Worm (Caenorhabditis elegans) whole organism, L3 larva: ENCODE data around the gene R10E9.4.

ENCODE experiments used
- R02D3.7 ChIP-seq: fragments of 150-350 bp; optimal IDR thresholded peaks from 2 replicates; lab custom pipeline; 2014; ENCODE audit warnings: missing biosample characterization, missing genetic modification characterization
- ZK546.5 ChIP-seq: sonication (generic microtip); optimal IDR thresholded peaks from 2 replicates; lab custom pipeline; 2017; ENCODE audit warnings: missing biosample characterization, missing genetic modification characterization
- aly-2 ChIP-seq: fragments of 150-350 bp; optimal IDR thresholded peaks from 2 replicates; lab custom pipeline; 2014; ENCODE audit warnings: missing biosample characterization, missing genetic modification characterization
- ama-1 ChIP-seq: fragments of 150-350 bp; optimal IDR thresholded peaks from 2 replicates; lab custom pipeline; 2018
- ceh-28 ChIP-seq: fragments of 150-350 bp; optimal IDR thresholded peaks from 2 replicates; lab custom pipeline; 2014; ENCODE audit warnings: missing biosample characterization, missing genetic modification reagents, missing genetic modification characterization
- ceh-9 ChIP-seq: sonication (generic microtip); optimal IDR thresholded peaks from 2 replicates; lab custom pipeline; 2018; ENCODE audit warnings: missing biosample characterization, missing genetic modification characterization
- daf-12 ChIP-seq: fragments of 150-350 bp; optimal IDR thresholded peaks from 2 replicates; lab custom pipeline; 2014; ENCODE audit warnings: missing biosample characterization, missing genetic modification reagents, missing genetic modification characterization
- egl-27 ChIP-seq: sonication (generic microtip); optimal IDR thresholded peaks from 4 replicates; lab custom pipeline; 2017; ENCODE audit warnings: missing biosample characterization, missing genetic modification reagents, missing genetic modification characterization
- egl-5 ChIP-seq: fragments of 150-350 bp; optimal IDR thresholded peaks from 2 replicates; lab custom pipeline; 2017; ENCODE audit warnings: missing biosample characterization, missing genetic modification reagents, missing genetic modification characterization, inconsistent platforms
- elt-1 ChIP-seq: fragments of 150-350 bp; optimal IDR thresholded peaks from 2 replicates; lab custom pipeline; 2014; ENCODE audit warnings: missing biosample characterization, missing genetic modification characterization
- elt-2 ChIP-seq: sonication (generic microtip); optimal IDR thresholded peaks from 2 replicates; lab custom pipeline; 2016; ENCODE audit warnings: missing genetic modification reagents, mild to moderate bottlenecking, missing genetic modification characterization, missing compliant biosample characterization
- elt-3 ChIP-seq, 3 experiments: fragments of 150-350 bp in 1 of 3; sonication (generic microtip) in 2 of 3; optimal IDR thresholded peaks; 2 replicates in 2 of 3; 4 replicates in 1 of 3; lab custom pipeline; 2014 to 2017; ENCODE audit warnings: missing biosample characterization in 3 of 3, missing genetic modification characterization in 3 of 3
- fkh-10 ChIP-seq: sonication (generic microtip); optimal IDR thresholded peaks from 2 replicates; lab custom pipeline; 2017; ENCODE audit warnings: missing biosample characterization, missing genetic modification reagents, missing genetic modification characterization
- fkh-2 ChIP-seq: fragments of 150-350 bp; optimal IDR thresholded peaks from 2 replicates; lab custom pipeline; 2014; ENCODE audit warnings: missing biosample characterization, missing genetic modification reagents, missing genetic modification characterization
- fos-1 ChIP-seq: fragments of 150-350 bp; optimal IDR thresholded peaks from 2 replicates; lab custom pipeline; 2014; ENCODE audit warnings: missing biosample characterization, missing genetic modification characterization
- hmg-11 ChIP-seq: sonication (generic microtip); optimal IDR thresholded peaks from 2 replicates; lab custom pipeline; 2016; ENCODE audit warnings: missing genetic modification characterization, missing compliant biosample characterization
- jun-1 ChIP-seq: fragments of 150-350 bp; optimal IDR thresholded peaks from 2 replicates; lab custom pipeline; 2014; ENCODE audit warnings: missing biosample characterization, missing genetic modification reagents, missing genetic modification characterization
- lin-15B ChIP-seq: fragments of 150-350 bp; optimal IDR thresholded peaks from 2 replicates; lab custom pipeline; 2014; ENCODE audit warnings: missing biosample characterization, missing genetic modification characterization
- lin-39 ChIP-seq: fragments of 150-350 bp; optimal IDR thresholded peaks from 2 replicates; lab custom pipeline; 2018; ENCODE audit warnings: missing biosample characterization, missing genetic modification reagents, missing genetic modification characterization
- lsy-12 ChIP-seq: sonication (generic microtip); optimal IDR thresholded peaks from 2 replicates; lab custom pipeline; 2016; ENCODE audit warnings: mild to moderate bottlenecking, missing genetic modification characterization, missing compliant biosample characterization
- mml-1 ChIP-seq: fragments of 150-350 bp; sonication (generic microtip); optimal IDR thresholded peaks from 3 replicates; lab custom pipeline; 2014; ENCODE audit warnings: missing biosample characterization, missing genetic modification characterization
- nfya-1 ChIP-seq: sonication (generic microtip); optimal IDR thresholded peaks from 2 replicates; lab custom pipeline; 2017; ENCODE audit warnings: missing genetic modification characterization, mild to moderate bottlenecking, missing compliant biosample characterization, antibody characterized with exemption, moderate library complexity; ENCODE audit not compliant: insufficient read depth
- nhr-11 ChIP-seq: fragments of 150-350 bp; optimal IDR thresholded peaks from 2 replicates; lab custom pipeline; 2014; ENCODE audit warnings: missing biosample characterization, missing genetic modification characterization
- nhr-12 ChIP-seq: fragments of 150-350 bp; optimal IDR thresholded peaks from 2 replicates; lab custom pipeline; 2014; ENCODE audit warnings: missing biosample characterization, missing genetic modification characterization
- nhr-23 ChIP-seq: fragments of 150-350 bp; optimal IDR thresholded peaks from 2 replicates; lab custom pipeline; 2014; ENCODE audit warnings: missing biosample characterization, missing genetic modification reagents, missing genetic modification characterization
- nhr-25 ChIP-seq: sonication (generic microtip); optimal IDR thresholded peaks from 2 replicates; lab custom pipeline; 2017; ENCODE audit warnings: missing biosample characterization, missing genetic modification characterization
- nhr-28 ChIP-seq: fragments of 150-350 bp; optimal IDR thresholded peaks from 2 replicates; lab custom pipeline; 2014; ENCODE audit warnings: missing biosample characterization, missing genetic modification characterization
- nhr-43 ChIP-seq: sonication (generic microtip); optimal IDR thresholded peaks from 2 replicates; lab custom pipeline; 2016; ENCODE audit warnings: mild to moderate bottlenecking, missing genetic modification characterization, missing compliant biosample characterization; ENCODE audit not compliant: poor library complexity, severe bottlenecking
- nhr-67 ChIP-seq: fragments of 150-350 bp; optimal IDR thresholded peaks from 2 replicates; lab custom pipeline; 2014; ENCODE audit warnings: missing biosample characterization, missing genetic modification characterization
- nhr-76 ChIP-seq: fragments of 150-350 bp; sonication (generic microtip); optimal IDR thresholded peaks from 5 replicates; lab custom pipeline; 2014; ENCODE audit warnings: missing biosample characterization, missing genetic modification characterization
- pha-4 ChIP-seq: fragments of 150-350 bp; optimal IDR thresholded peaks from 2 replicates; lab custom pipeline; 2014; ENCODE audit warnings: missing biosample characterization, missing genetic modification reagents, missing genetic modification characterization
- pqm-1 ChIP-seq: fragments of 150-350 bp; optimal IDR thresholded peaks from 2 replicates; lab custom pipeline; 2017; ENCODE audit warnings: missing biosample characterization, missing genetic modification characterization, inconsistent platforms
- sea-2 ChIP-seq: fragments of 150-350 bp; sonication (generic microtip); optimal IDR thresholded peaks from 4 replicates; lab custom pipeline; 2014; ENCODE audit warnings: missing biosample characterization, missing genetic modification reagents, missing genetic modification characterization
- snpc-4 ChIP-seq: fragments of 150-350 bp; optimal IDR thresholded peaks from 2 replicates; lab custom pipeline; 2014; ENCODE audit warnings: missing biosample characterization, missing genetic modification characterization
- tbx-2 ChIP-seq: sonication (generic microtip); optimal IDR thresholded peaks from 2 replicates; lab custom pipeline; 2016; ENCODE audit warnings: mild to moderate bottlenecking, missing genetic modification characterization, missing compliant biosample characterization
- unc-39 ChIP-seq: sonication (generic microtip); optimal IDR thresholded peaks from 4 replicates; lab custom pipeline; 2017; ENCODE audit warnings: missing biosample characterization, missing genetic modification characterization
- zag-1 ChIP-seq: fragments of 150-350 bp; optimal IDR thresholded peaks from 2 replicates; lab custom pipeline; 2014; ENCODE audit warnings: missing biosample characterization, missing genetic modification characterization

Gene R10E9.4

ce11 chrIII:3959206-3959605, 13.4 kb downstream of the R10E9.4 start:
- TF ChIP-seq ama-1 (no peak), daf-12 (tag; lab: Kevin White, UChicago) (no peak), egl-5 (tag; lab: Kevin White, UChicago) (no peak), nhr-43 (tag; lab: Kevin White, UChicago) (no peak), nhr-12 (tag; lab: Kevin White, UChicago) (no peak), nhr-23 (no peak), fos-1 (tag; lab: Kevin White, UChicago) (no peak), nhr-76 (tag; lab: Kevin White, UChicago) (no peak), elt-2 (tag; lab: Kevin White, UChicago) (no peak), tbx-2 (tag; lab: Kevin White, UChicago) (no peak), lsy-12 (tag; lab: Kevin White, UChicago) (no peak), ceh-28 (tag; lab: Kevin White, UChicago) (no peak), mml-1 (no peak), hmg-11 (no peak), pqm-1 (tag; lab: Kevin White, UChicago) (no peak), R02D3.7 (no peak), fkh-2 (no peak)

- TF ChIP-seq ama-1 (peak; percentile 51), aly-2 (tag; lab: Kevin White, UChicago) (no peak), pha-4 (tag; lab: Kevin White, UChicago) (peak; percentile 10)
Measured at ce11 chrIII:3957850-3958249, 14.7 kb downstream of the R10E9.4 start.

- TF ChIP-seq egl-5 (tag; lab: Kevin White, UChicago) (peak; percentile 8), nhr-12 (tag; lab: Kevin White, UChicago) (no peak), snpc-4 (tag; lab: Kevin White, UChicago) (peak; percentile 72), ama-1 (peak; percentile 69)
Measured at ce11 chrIII:3957119-3957739, 15.4 kb downstream of the R10E9.4 start.

- TF ChIP-seq egl-27 (tag; lab: Kevin White, UChicago) (no peak), zag-1 (tag; lab: Kevin White, UChicago) (no peak), nhr-12 (tag; lab: Kevin White, UChicago) (no peak), fkh-10 (GFP tag; lab: Kevin White, UChicago) (no peak), fos-1 (tag; lab: Kevin White, UChicago) (no peak), nhr-28 (tag; lab: Kevin White, UChicago) (no peak), sea-2 (GFP tag; lab: Kevin White, UChicago) (no peak), nhr-43 (tag; lab: Kevin White, UChicago) (no peak), jun-1 (no peak), R02D3.7 (no peak), ZK546.5 (no peak), ceh-9 (tag; lab: Kevin White, UChicago) (no peak), elt-3 (tag; optimal IDR thresholded peaks at IDR 0.05; lab: Kevin White, UChicago) (no peak), nhr-67 (tag; lab: Kevin White, UChicago) (no peak), ama-1 (no peak), elt-1 (tag; lab: Kevin White, UChicago) (no peak), fkh-2 (no peak), egl-5 (tag; lab: Kevin White, UChicago) (no peak), lsy-12 (tag; lab: Kevin White, UChicago) (no peak), nfya-1 (no peak)
Measured at ce11 chrIII:3956293-3956692, 16.3 kb downstream of the R10E9.4 start, which contains the start of gene F37A8.5. F37A8.5 (plus strand) TSS chrIII:3956624.

ce11 chrIII:3955674-3956073, 16.9 kb downstream of the R10E9.4 start:
- TF ChIP-seq unc-39 (tag; lab: Kevin White, UChicago) (no peak), ama-1 (peak; percentile 65), pha-4 (tag; lab: Kevin White, UChicago) (no peak), snpc-4 (tag; lab: Kevin White, UChicago) (peak; percentile 17), mml-1 (no peak), ceh-28 (tag; lab: Kevin White, UChicago) (no peak), nhr-11 (tag; lab: Kevin White, UChicago) (no peak), lin-15B (tag; lab: Kevin White, UChicago) (peak; percentile 24), sea-2 (GFP tag; lab: Kevin White, UChicago) (no peak), nhr-67 (tag; lab: Kevin White, UChicago) (no peak), nhr-25 (tag; lab: Kevin White, UChicago) (peak; percentile 8), egl-5 (tag; lab: Kevin White, UChicago) (peak; percentile 74), tbx-2 (tag; lab: Kevin White, UChicago) (no peak), nfya-1 (peak; percentile 84), hmg-11 (peak; percentile 20), lin-39 (tag; lab: Kevin White, UChicago) (peak; percentile 44)
